Worm (Caenorhabditis elegans) whole organism, midembryonic: ENCODE results near the gene fbxb-20.

Experiments used
- T22C8.4 ChIP-seq: fragments of 200-800 bp; sonication (Bioruptor generic); IDR thresholded peaks from 2 replicates; pipeline ENCODE4 v1.3.6; 2022; ENCODE audit warnings: missing genetic modification characterization, missing compliant biosample characterization
- cog-1 ChIP-seq: sonication (generic microtip); optimal IDR thresholded peaks from 2 replicates; lab custom pipeline; 2016; ENCODE audit warnings: missing genetic modification characterization, missing compliant biosample characterization
- flt-1 ChIP-seq: fragments of 200-800 bp; sonication (Bioruptor generic); IDR thresholded peaks from 2 replicates; pipeline ENCODE4 v1.3.6; 2022; ENCODE audit warnings: missing genetic modification characterization, missing compliant biosample characterization
- klf-2 ChIP-seq: fragments of 200-800 bp; sonication (Bioruptor generic); conservative IDR thresholded peaks from 2 replicates; pipeline ENCODE4 v1.3.6; 2022; ENCODE audit warnings: missing genetic modification reagents, missing genetic modification characterization, missing compliant biosample characterization
- med-1 ChIP-seq: sonication (generic microtip); optimal IDR thresholded peaks from 2 replicates; lab custom pipeline; 2017; ENCODE audit warnings: missing genetic modification characterization, mild to moderate bottlenecking, missing compliant biosample characterization, antibody characterized with exemption, missing genetic modification reagents; ENCODE audit not compliant: insufficient read depth
- ref-1 ChIP-seq: fragments of 200-800 bp; sonication (Bioruptor generic); conservative IDR thresholded peaks from 2 replicates; pipeline ENCODE4 v1.3.6; 2022; ENCODE audit warnings: missing genetic modification reagents, missing genetic modification characterization, missing compliant biosample characterization
- tab-1 ChIP-seq: fragments of 200-800 bp; sonication (Bioruptor generic); IDR thresholded peaks from 2 replicates; pipeline ENCODE4 v1.3.6; 2022; ENCODE audit warnings: missing genetic modification characterization, missing compliant biosample characterization
- ztf-23 ChIP-seq: fragments of 200-800 bp; sonication (Bioruptor generic); IDR thresholded peaks from 2 replicates; pipeline ENCODE4 v1.3.6; 2022; ENCODE audit warnings: missing genetic modification reagents, missing genetic modification characterization, missing compliant biosample characterization
- ztf-29 ChIP-seq: fragments of 200-800 bp; sonication (Bioruptor generic); IDR thresholded peaks from 2 replicates; pipeline ENCODE4 v1.3.6; 2022; ENCODE audit warnings: missing genetic modification reagents, missing genetic modification characterization, missing compliant biosample characterization

DNA sequence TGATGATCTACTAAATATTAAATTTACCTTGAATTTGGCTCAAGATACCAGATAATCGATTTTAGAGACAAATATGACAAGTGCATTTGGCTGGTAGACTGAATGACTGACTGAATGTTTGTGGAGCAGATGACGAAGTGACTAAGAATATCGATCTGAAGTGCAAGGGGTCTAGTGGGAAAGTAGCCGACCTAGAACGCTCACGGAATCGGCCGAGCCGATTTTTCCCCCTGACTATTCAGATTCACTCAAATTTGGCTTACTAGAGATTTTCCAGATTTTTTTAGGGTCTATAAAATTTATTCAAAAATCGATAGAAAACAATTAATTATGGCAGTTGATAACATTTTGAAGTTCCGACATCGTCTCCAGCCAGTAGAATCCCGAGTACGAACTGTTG is 44.1 kb upstream of the fbxb-20 start, which contains the start of gene fbxc-26:
- no peak for TF ChIP-seq ref-1 (GFP tag; lab: Robert Waterston, UW)
- TF ChIP-seq ztf-23: no peak
- no peak for TF ChIP-seq ztf-29 (GFP tag; lab: Robert Waterston, UW)
- no peak for TF ChIP-seq flt-1 (GFP tag; lab: Robert Waterston, UW)
- no peak for TF ChIP-seq tab-1 (GFP tag; lab: Robert Waterston, UW)
- no peak for TF ChIP-seq cog-1 (tag; lab: Kevin White, UChicago)
- TF ChIP-seq klf-2 (GFP tag; lab: Robert Waterston, UW): no peak
- TF ChIP-seq med-1 (GFP tag; lab: Kevin White, UChicago): no peak
- TF ChIP-seq T22C8.4: no peak
